Fruit fly (Drosophila melanogaster) whole organism, wandering third instar larva: ENCODE data around the gene CG13699.

Source experiments
- Abd-B ChIP-seq: fragments of >200 bp; optimal IDR thresholded peaks from 2 replicates; lab custom pipeline; 2017; ENCODE audit warnings: missing biosample characterization, missing genetic modification characterization
- CG32264 ChIP-seq: fragments of 200-800 bp; sonication (Bioruptor generic); optimal IDR thresholded peaks from 2 replicates; lab custom pipeline; 2016; ENCODE audit warnings: missing biosample characterization, missing genetic modification characterization
- CG9705 ChIP-seq: fragments of 200-800 bp; sonication (Bioruptor generic); optimal IDR thresholded peaks from 2 replicates; lab custom pipeline; 2018; ENCODE audit warnings: missing biosample characterization, mild to moderate bottlenecking, missing genetic modification characterization
- CrebA ChIP-seq: fragments of 200-800 bp; sonication (Bioruptor generic); optimal IDR thresholded peaks from 2 replicates; lab custom pipeline; 2016; ENCODE audit warnings: missing biosample characterization, mild to moderate bottlenecking, missing genetic modification characterization, borderline replicate concordance
- Dif ChIP-seq: fragments of 200-275, 200-300 bp; sonication (Bioruptor generic); optimal IDR thresholded peaks from 2 replicates; lab custom pipeline; 2018; ENCODE audit warnings: missing biosample characterization, missing genetic modification characterization; ENCODE audit not compliant: partially characterized antibody
- GATAd ChIP-seq: sonication (Bioruptor generic); optimal IDR thresholded peaks from 2 replicates; lab custom pipeline; 2016; ENCODE audit warnings: missing biosample characterization, missing genetic modification characterization
- HLH106 ChIP-seq: fragments of 200-800 bp; optimal IDR thresholded peaks from 3 replicates; lab custom pipeline; 2019; ENCODE audit warnings: missing biosample characterization, mild to moderate bottlenecking, missing genetic modification characterization, moderate library complexity
- Hnf4 ChIP-seq: fragments of 200-800 bp; sonication (Bioruptor generic); optimal IDR thresholded peaks from 2 replicates; lab custom pipeline; 2016; ENCODE audit warnings: missing biosample characterization, mild to moderate bottlenecking, missing genetic modification characterization
- Hr83 ChIP-seq: fragments of 200-300 bp; sonication (Bioruptor generic); optimal IDR thresholded peaks from 2 replicates; lab custom pipeline; 2016; ENCODE audit warnings: missing biosample characterization, mild to moderate bottlenecking, missing genetic modification characterization, moderate library complexity; ENCODE audit not compliant: poor library complexity, severe bottlenecking
- Jra ChIP-seq: sonication (Bioruptor generic); optimal IDR thresholded peaks from 2 replicates; lab custom pipeline; 2016; ENCODE audit warnings: missing biosample characterization, missing genetic modification characterization
- Mio ChIP-seq: sonication (Bioruptor generic); optimal IDR thresholded peaks from 2 replicates; lab custom pipeline; 2016; ENCODE audit warnings: missing biosample characterization, missing genetic modification characterization
- Myc ChIP-seq: fragments of >200 bp; optimal IDR thresholded peaks from 2 replicates; lab custom pipeline; 2017
- N ChIP-seq: fragments of >200 bp; optimal IDR thresholded peaks from 2 replicates; lab custom pipeline; 2018; ENCODE audit warnings: missing biosample characterization, missing external identifiers, missing genetic modification characterization
- OdsH ChIP-seq: fragments of 200-800 bp; sonication (Bioruptor generic); optimal IDR thresholded peaks from 2 replicates; lab custom pipeline; 2016; ENCODE audit warnings: missing biosample characterization, mild to moderate bottlenecking, missing genetic modification characterization
- Rel ChIP-seq, 2 experiments: fragments of 200-800 bp; sonication (Bioruptor generic) in 1 of 2; optimal IDR thresholded peaks; 2 replicates in 1 of 2; 3 replicates in 1 of 2; lab custom pipeline; 2016 to 2019; ENCODE audit warnings: mild to moderate bottlenecking in 2 of 2, missing biosample characterization in 2 of 2, missing genetic modification characterization in 2 of 2, moderate library complexity in 1 of 2
- Sp1 ChIP-seq: fragments of 200-800 bp; sonication (Bioruptor generic); optimal IDR thresholded peaks from 3 replicates; lab custom pipeline; 2019; ENCODE audit warnings: missing biosample characterization, mild to moderate bottlenecking, missing genetic modification characterization, moderate library complexity
- Vsx2 ChIP-seq: fragments of 200-300, 225-300 bp; sonication (Bioruptor generic); optimal IDR thresholded peaks from 2 replicates; lab custom pipeline; 2018; ENCODE audit warnings: missing biosample characterization, missing genetic modification characterization; ENCODE audit not compliant: partially characterized antibody
- br ChIP-seq: fragments of 200-800 bp; sonication (Bioruptor generic); optimal IDR thresholded peaks from 2 replicates; lab custom pipeline; 2016; ENCODE audit warnings: missing biosample characterization, missing genetic modification characterization
- brk ChIP-seq: fragments of 200-800 bp; sonication (Bioruptor generic); optimal IDR thresholded peaks from 2 replicates; lab custom pipeline; 2016; ENCODE audit warnings: missing biosample characterization, mild to moderate bottlenecking, missing genetic modification characterization
- dmrt93B ChIP-seq: fragments of 200-800 bp; sonication (Bioruptor generic); optimal IDR thresholded peaks from 2 replicates; lab custom pipeline; 2018; ENCODE audit warnings: missing biosample characterization, mild to moderate bottlenecking, missing genetic modification characterization
- dsf ChIP-seq: sonication (Bioruptor generic); optimal IDR thresholded peaks from 2 replicates; lab custom pipeline; 2016; ENCODE audit warnings: missing biosample characterization, missing genetic modification characterization, borderline replicate concordance
- ey ChIP-seq: fragments of 200-800 bp; sonication (Bioruptor generic); optimal IDR thresholded peaks from 2 replicates; lab custom pipeline; 2016; ENCODE audit warnings: missing biosample characterization, missing genetic modification characterization
- foxo ChIP-seq, 2 experiments: fragments of 200-800 bp; sonication (Bioruptor generic); optimal IDR thresholded peaks; 2 replicates in 1 of 2; 3 replicates in 1 of 2; lab custom pipeline; 2016 to 2017; ENCODE audit warnings: missing biosample characterization in 2 of 2, missing genetic modification characterization in 2 of 2
- fru ChIP-seq: fragments of 200-800 bp; sonication (Bioruptor generic); optimal IDR thresholded peaks from 3 replicates; lab custom pipeline; 2016; ENCODE audit warnings: missing biosample characterization, mild to moderate bottlenecking, missing genetic modification characterization
- h ChIP-seq: fragments of 200-800 bp; sonication (Bioruptor generic); optimal IDR thresholded peaks from 3 replicates; lab custom pipeline; 2016; ENCODE audit warnings: missing biosample characterization, mild to moderate bottlenecking, missing genetic modification characterization
- jim ChIP-seq: fragments of 175-275, 200-325 bp; sonication (Bioruptor generic); optimal IDR thresholded peaks from 2 replicates; lab custom pipeline; 2016; ENCODE audit warnings: missing biosample characterization, mild to moderate bottlenecking, missing genetic modification characterization
- lola ChIP-seq: fragments of >200 bp; optimal IDR thresholded peaks from 2 replicates; lab custom pipeline; 2017; ENCODE audit warnings: missing biosample characterization, missing genetic modification characterization
- pan ChIP-seq: fragments of >200 bp; optimal IDR thresholded peaks from 2 replicates; lab custom pipeline; 2017
- psq ChIP-seq: fragments of 200-800 bp; sonication (Bioruptor generic); optimal IDR thresholded peaks from 3 replicates; lab custom pipeline; 2017; ENCODE audit warnings: missing biosample characterization, mild to moderate bottlenecking, missing genetic modification characterization, moderate library complexity
- rgr ChIP-seq: fragments of 200-800 bp; sonication (Bioruptor generic); optimal IDR thresholded peaks from 3 replicates; lab custom pipeline; 2016; ENCODE audit warnings: missing biosample characterization, mild to moderate bottlenecking, missing genetic modification characterization
- sage ChIP-seq: fragments of 200-800 bp; sonication (Bioruptor generic); optimal IDR thresholded peaks from 2 replicates; lab custom pipeline; 2016; ENCODE audit warnings: missing biosample characterization, mild to moderate bottlenecking, missing genetic modification characterization
- sv ChIP-seq: fragments of 200-800 bp; sonication (Bioruptor generic); optimal IDR thresholded peaks from 3 replicates; lab custom pipeline; 2016; ENCODE audit warnings: missing biosample characterization, missing genetic modification characterization
- tai ChIP-seq: sonication (Bioruptor generic); optimal IDR thresholded peaks from 2 replicates; lab custom pipeline; 2016; ENCODE audit warnings: missing biosample characterization, missing genetic modification characterization
- woc ChIP-seq: sonication (Bioruptor generic); optimal IDR thresholded peaks from 2 replicates; lab custom pipeline; 2016; ENCODE audit warnings: missing biosample characterization, mild to moderate bottlenecking, missing genetic modification characterization

The CG13699 gene

DNA sequence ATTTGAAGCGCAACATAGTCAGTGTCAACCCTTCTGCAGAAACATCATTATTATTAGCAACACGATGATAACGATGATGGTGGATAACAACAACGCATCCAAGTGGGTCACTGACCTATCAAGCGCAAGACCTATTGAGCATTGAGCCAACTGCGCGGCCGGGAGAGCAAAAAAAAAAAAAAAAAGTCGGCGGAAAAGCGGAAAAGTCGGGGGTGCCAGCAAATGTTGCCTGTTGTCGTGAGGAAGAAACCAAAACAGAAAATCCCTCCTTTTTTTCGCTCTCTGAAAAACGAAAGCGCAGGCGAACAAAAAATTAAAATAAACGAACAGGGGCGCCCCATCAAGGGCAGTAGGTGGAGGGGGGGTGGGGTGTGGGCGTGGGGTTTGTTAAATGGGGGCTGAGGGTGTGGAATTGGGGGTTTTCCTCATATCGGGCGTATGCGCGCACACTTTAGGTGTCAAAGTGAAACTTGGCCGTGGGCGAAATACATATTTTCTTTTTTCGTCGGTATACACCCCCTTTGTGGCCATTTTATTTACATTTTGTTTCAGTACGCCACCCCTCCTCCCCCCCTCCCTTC, 29.3 kb upstream of the CG13699 start:
- TF ChIP-seq Rel (GFP tag; optimal IDR thresholded peaks at IDR 0.05; lab: Kevin White, UChicago): no peak
- TF ChIP-seq Rel (tag; optimal IDR thresholded peaks at IDR 0.05; lab: Kevin White, UChicago): peak; percentile 38
- TF ChIP-seq OdsH: no peak

DNA sequence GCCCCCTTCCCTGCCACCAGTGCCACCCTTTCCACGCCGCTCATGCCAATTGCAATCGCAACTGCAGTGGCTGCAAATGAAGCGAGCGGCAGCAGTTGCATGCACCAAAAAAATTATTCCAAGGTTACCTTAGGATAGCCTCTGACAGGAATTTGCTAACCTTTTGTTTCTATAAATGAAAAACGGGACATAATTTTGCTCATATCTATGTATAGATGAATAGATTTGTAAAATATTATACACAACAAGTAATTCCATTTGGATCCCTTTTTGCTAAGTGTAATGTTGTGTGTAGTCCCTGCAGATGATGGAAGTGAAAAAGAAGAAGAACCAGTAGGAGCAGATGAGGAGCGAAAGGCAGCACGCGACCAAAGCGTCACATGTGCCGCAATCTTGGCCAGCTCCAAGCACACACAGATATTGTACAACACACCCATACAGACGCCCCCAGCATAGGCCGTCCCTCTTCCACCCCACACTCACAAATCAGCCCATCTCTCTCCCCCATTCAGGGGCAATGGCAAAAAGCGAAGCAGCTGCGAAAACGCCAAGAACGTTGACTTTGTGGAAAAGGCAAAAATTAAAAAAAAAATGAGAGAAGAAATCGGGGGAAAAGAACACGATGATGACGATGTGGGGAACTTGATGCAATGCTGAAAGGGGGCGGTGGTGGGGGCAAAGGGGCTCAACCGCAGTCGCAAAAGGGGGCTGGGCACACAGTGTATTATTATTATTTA, 28.3 kb upstream of the CG13699 start:
- TF ChIP-seq fru (GFP tag; lab: Kevin White, UChicago): peak; percentile 96
- no peak for TF ChIP-seq lola (GFP tag; lab: Kevin White, UChicago)
- peak; percentile 21 for TF ChIP-seq Rel (GFP tag; optimal IDR thresholded peaks at IDR 0.05; lab: Kevin White, UChicago)
- TF ChIP-seq Rel (tag; optimal IDR thresholded peaks at IDR 0.05; lab: Kevin White, UChicago): peak; percentile 41
- TF ChIP-seq Abd-B (GFP tag; lab: Kevin White, UChicago): no peak
- peak; percentile 89 for TF ChIP-seq rgr (GFP tag; lab: Kevin White, UChicago)
- TF ChIP-seq brk (GFP tag; lab: Kevin White, UChicago): no peak
- TF ChIP-seq dmrt93B: peak; percentile 69
- TF ChIP-seq Hr83: peak; percentile 30
- peak; percentile 89 for TF ChIP-seq OdsH
- TF ChIP-seq sage (GFP tag; lab: Kevin White, UChicago): peak; percentile 91
- peak; percentile 93 for TF ChIP-seq h (GFP tag; lab: Kevin White, UChicago)
- TF ChIP-seq pan (lab: Kevin White, UChicago): no peak
- peak; percentile 74 for TF ChIP-seq Vsx2 (GFP tag; lab: Kevin White, UChicago)
- peak; percentile 5 for TF ChIP-seq Dif
- TF ChIP-seq CG32264 (GFP tag; lab: Kevin White, UChicago): peak; percentile 73
- peak; percentile 93 for TF ChIP-seq woc
- TF ChIP-seq CG9705 (GFP tag; lab: Kevin White, UChicago): no peak
- TF ChIP-seq tai (GFP tag; lab: Kevin White, UChicago): peak; percentile 61
- peak; percentile 95 for TF ChIP-seq br (GFP tag; lab: Kevin White, UChicago)
- TF ChIP-seq ey (GFP tag; lab: Kevin White, UChicago): peak; percentile 94
- TF ChIP-seq HLH106: peak; percentile 90
- no peak for TF ChIP-seq Myc
- no peak for TF ChIP-seq GATAd (GFP tag; lab: Kevin White, UChicago)
- peak; percentile 24 to 95 for TF ChIP-seq foxo (GFP tag; optimal IDR thresholded peaks at IDR 0.05; lab: Kevin White, UChicago)
- peak; percentile 6 for TF ChIP-seq dsf (GFP tag; lab: Kevin White, UChicago)
- TF ChIP-seq psq: peak; percentile 88
- no peak for TF ChIP-seq CrebA (GFP tag; lab: Kevin White, UChicago)
- TF ChIP-seq N (GFP tag; lab: Kevin White, UChicago): no peak
- no peak for TF ChIP-seq sv (GFP tag; lab: Kevin White, UChicago)
- TF ChIP-seq Jra (GFP tag; lab: Kevin White, UChicago): peak; percentile 57
- peak; percentile 84 for TF ChIP-seq Hnf4 (GFP tag; lab: Kevin White, UChicago)
- TF ChIP-seq Sp1 (GFP tag; lab: Kevin White, UChicago): peak; percentile 90
- TF ChIP-seq Mio (GFP tag; lab: Kevin White, UChicago): no peak
- TF ChIP-seq jim (GFP tag; lab: Kevin White, UChicago): peak; percentile 6

DNA sequence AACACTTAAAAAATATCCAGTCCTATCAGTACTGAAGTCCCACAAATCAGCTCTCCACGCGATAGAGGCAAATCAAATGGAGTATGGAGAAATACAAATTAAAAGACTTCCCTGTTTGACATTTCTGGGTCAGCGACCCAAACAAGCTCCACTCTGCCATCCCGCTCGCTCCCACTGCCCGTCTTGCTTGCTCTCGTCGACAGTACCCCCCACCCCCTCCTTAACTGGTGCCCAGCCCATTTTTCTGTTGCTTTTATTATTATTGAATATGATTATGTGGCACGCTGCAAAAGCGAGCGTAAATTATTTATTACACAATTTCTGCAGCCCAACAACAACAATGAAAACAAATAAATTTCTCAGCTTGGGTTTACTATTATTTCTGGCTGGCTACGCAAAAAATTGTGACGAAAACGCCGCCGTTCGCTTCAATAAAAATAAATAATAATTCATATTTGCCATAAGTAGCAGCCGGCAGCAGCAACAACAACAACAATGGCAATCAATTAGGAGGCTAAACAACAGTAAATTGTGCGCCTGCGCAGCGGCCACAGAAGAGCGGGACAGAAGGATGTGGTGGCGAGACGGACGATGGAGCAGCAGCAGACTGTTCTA, 26.3 kb upstream of the CG13699 start:
- TF ChIP-seq CrebA (GFP tag; lab: Kevin White, UChicago): no peak
- TF ChIP-seq foxo (GFP tag; optimal IDR thresholded peaks at IDR 0.05; lab: Kevin White, UChicago): no peak
- TF ChIP-seq Sp1 (GFP tag; lab: Kevin White, UChicago): no peak
- no peak for TF ChIP-seq CG32264 (GFP tag; lab: Kevin White, UChicago)
- TF ChIP-seq psq: no peak
